Worm (Caenorhabditis elegans): ENCODE measurements around the gene rol-6.

The rol-6 gene

DNA sequence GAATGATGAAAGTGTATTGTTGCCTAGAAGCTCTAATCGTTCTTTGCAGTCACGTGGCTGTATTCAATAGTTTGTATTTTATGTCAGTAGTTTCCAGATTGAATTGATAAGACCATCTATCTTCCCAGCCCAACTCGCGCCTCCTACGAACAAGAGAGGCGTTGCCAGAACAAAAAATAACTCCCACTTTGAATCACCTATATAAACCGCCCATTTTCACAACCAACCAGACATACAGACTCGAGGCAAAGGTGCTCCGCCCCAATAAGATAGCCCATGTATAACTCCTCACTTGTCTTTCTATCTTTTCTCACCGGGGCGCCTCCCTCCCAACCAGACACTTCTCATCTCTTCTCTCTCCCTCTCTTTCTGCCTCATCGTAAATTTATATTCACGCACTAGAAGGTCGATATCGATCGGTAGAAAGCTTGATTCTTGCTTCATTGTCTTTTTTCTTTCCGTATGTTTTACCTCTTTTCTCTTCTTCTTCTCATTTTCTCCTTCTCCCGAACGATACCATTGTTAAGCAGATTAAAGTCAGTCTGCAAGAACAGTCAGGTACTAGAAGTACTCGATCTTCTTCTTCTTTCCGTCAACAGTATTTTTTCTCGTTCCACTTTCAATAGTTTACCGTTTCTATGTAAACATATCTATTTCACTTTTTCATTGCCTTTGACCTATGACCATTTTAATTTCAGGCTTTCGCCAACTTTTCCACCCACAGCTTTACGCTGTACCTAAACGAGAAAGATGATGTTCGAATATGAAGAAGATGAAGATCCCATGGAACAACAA lies 10.7 kb downstream of the rol-6 start, which contains the start of gene mak-1 (continued):
- TF ChIP-seq nhr-111 (GFP tag; optimal IDR thresholded peaks at IDR 0.05) (no peak), ZK337.2 (GFP tag; IDR thresholded peaks at IDR 0.05) (no peak), rbr-2 (tag; optimal IDR thresholded peaks at IDR 0.05) (no peak), snpc-4 (tag; optimal IDR thresholded peaks at IDR 0.05) (no peak), T20F7.1 (GFP tag; optimal IDR thresholded peaks at IDR 0.05) (no peak), F10B5.3 (tag; optimal IDR thresholded peaks at IDR 0.05) (no peak), ctbp-1 (GFP tag; IDR thresholded peaks at IDR 0.05) (no peak), skn-1 (tag; optimal IDR thresholded peaks at IDR 0.05) (no peak), pha-4 (GFP tag; IDR thresholded peaks at IDR 0.05) (no peak), pha-4 (tag; optimal IDR thresholded peaks at IDR 0.05) (no peak), zag-1 (tag; optimal IDR thresholded peaks at IDR 0.05) (no peak), duxl-1 (tag; optimal IDR thresholded peaks at IDR 0.05; ENCODE audit: poor library complexity) (no peak), nhr-41 (GFP tag; IDR thresholded peaks at IDR 0.05) (no peak), fkh-10 (GFP tag; optimal IDR thresholded peaks at IDR 0.05) (no peak), zip-11 (GFP tag; IDR thresholded peaks at IDR 0.05) (no peak), ceh-44 (GFP tag; IDR thresholded peaks at IDR 0.05) (no peak), pqm-1 (tag; optimal IDR thresholded peaks at IDR 0.05) (peak; percentile 37), daf-8 (GFP tag; IDR thresholded peaks at IDR 0.05) (no peak), dpl-1 (GFP tag; optimal IDR thresholded peaks at IDR 0.05) (no peak), Y5F2A.4 (GFP tag; optimal IDR thresholded peaks at IDR 0.05) (no peak), mdl-1 (tag; optimal IDR thresholded peaks at IDR 0.05) (peak; percentile 27 to 88), unc-130 (GFP tag; optimal IDR thresholded peaks at IDR 0.05) (no peak), daf-12 (tag; optimal IDR thresholded peaks at IDR 0.05) (no peak), lsy-2 (tag; optimal IDR thresholded peaks at IDR 0.05) (peak in 1 of 2 experiments; percentile 33), daf-19 (GFP tag; conservative IDR thresholded peaks at IDR 0.05) (no peak), dmd-9 (GFP tag; IDR thresholded peaks at IDR 0.05) (no peak), lin-29 (GFP tag; IDR thresholded peaks at IDR 0.05) (no peak), nhr-237 (tag; optimal IDR thresholded peaks at IDR 0.05) (no peak)

DNA sequence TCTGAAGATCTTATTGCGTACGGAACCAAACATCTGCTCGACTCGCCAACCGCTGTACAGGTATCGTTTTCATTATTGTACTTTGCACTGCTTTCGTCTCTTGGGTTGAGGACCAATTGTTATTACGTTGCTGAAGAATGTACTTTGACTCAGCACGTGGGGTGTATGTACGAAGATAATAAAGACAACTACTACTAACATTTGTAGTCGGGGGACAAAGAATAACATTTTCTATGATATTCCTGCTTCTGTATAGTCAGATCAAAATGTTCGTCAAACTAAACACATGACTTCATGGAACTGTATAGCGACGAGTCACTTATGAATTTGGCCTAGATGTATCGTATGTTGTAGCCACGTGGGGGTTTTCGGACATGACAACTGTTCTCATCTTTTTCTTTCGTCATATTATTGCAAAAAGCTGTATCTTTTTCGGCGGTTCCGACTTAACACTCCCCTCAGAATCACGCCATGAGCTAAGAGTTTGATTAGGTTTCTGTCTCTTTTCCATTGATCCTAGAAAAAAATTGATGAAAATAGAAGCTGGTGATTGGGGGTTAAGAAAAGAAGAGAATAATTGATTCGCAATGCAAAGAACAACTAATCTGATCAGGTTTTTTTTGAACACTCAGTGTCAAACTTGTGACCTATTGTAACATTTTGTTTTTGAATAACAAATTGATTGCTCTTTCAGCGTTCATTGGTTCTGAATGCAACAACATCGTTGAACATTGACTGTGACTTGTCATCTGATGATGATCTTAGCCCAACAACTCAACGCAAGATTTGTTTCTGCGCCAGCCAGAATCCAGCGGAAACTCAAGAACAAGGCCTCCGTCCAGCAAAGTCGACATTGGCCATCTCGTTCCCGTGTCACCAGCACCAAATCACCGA lies 12.0 kb downstream of the rol-6 start:
- TF ChIP-seq lin-39 (tag; optimal IDR thresholded peaks at IDR 0.05) (no peak), nhr-42 (GFP tag; IDR thresholded peaks at IDR 0.05) (0 out of 2 replicates have a peak, but pooled peaks have one; percentile 12), duxl-1 (tag; optimal IDR thresholded peaks at IDR 0.05; ENCODE audit: poor library complexity) (peak; percentile 64), hlh-30 (tag; optimal IDR thresholded peaks at IDR 0.05; ENCODE audit: insufficient read depth) (peak; percentile 26), lsy-2 (tag; optimal IDR thresholded peaks at IDR 0.05) (peak in 1 of 2 experiments; percentile 3), aha-1 (tag) (peak; percentile 95), T20F7.1 (GFP tag; optimal IDR thresholded peaks at IDR 0.05) (peak; percentile 4), hif-1 (tag; optimal IDR thresholded peaks at IDR 0.05) (peak in 1 of 2 experiments; percentile 14), lin-15B (tag; optimal IDR thresholded peaks at IDR 0.05) (no peak), zfp-3 (GFP tag; conservative IDR thresholded peaks at IDR 0.05) (peak; percentile 67), mxl-3 (GFP tag; optimal IDR thresholded peaks at IDR 0.05) (peak; percentile 40), nhr-77 (tag; optimal IDR thresholded peaks at IDR 0.05) (peak; percentile 14), mep-1 (tag; optimal IDR thresholded peaks at IDR 0.05) (peak; percentile 11), pqm-1 (tag; optimal IDR thresholded peaks at IDR 0.05) (no peak), hlh-11 (tag; optimal IDR thresholded peaks at IDR 0.05) (no peak), daf-19 (GFP tag; conservative IDR thresholded peaks at IDR 0.05) (no peak), ztf-7 (tag; optimal IDR thresholded peaks at IDR 0.05) (no peak), ceh-44 (GFP tag; IDR thresholded peaks at IDR 0.05) (0 out of 2 replicates have a peak, but pooled peaks have one; percentile 3), zag-1 (tag; optimal IDR thresholded peaks at IDR 0.05) (no peak), set-16 (GFP tag; IDR thresholded peaks at IDR 0.05) (no peak), madf-5 (GFP tag; IDR thresholded peaks at IDR 0.05) (0 out of 4 replicates have a peak, but pooled peaks of 1 of the 2 experiments have one; percentile 3), unc-62 (GFP tag; optimal IDR thresholded peaks at IDR 0.05 in 1 of 2) (peak in 1 of 2 experiments; percentile 76), unc-62 (tag; optimal IDR thresholded peaks at IDR 0.05) (no peak), T26A8.4 (GFP tag; IDR thresholded peaks at IDR 0.05) (peak; percentile 64), fkh-10 (GFP tag; optimal IDR thresholded peaks at IDR 0.05) (no peak), D1046.2 (GFP tag; IDR thresholded peaks at IDR 0.05) (peak; percentile 77)

Measured in whole organism, L4 larva.